Worm (Caenorhabditis elegans) whole organism, dauer: ENCODE results near the gene bath-4.

Experiments used
- unc-62 ChIP-seq: sonication (generic microtip); optimal IDR thresholded peaks from 2 replicates; lab custom pipeline; 2017; ENCODE audit warnings: missing biosample characterization, missing genetic modification reagents, missing genetic modification characterization

bath-4 gene

DNA sequence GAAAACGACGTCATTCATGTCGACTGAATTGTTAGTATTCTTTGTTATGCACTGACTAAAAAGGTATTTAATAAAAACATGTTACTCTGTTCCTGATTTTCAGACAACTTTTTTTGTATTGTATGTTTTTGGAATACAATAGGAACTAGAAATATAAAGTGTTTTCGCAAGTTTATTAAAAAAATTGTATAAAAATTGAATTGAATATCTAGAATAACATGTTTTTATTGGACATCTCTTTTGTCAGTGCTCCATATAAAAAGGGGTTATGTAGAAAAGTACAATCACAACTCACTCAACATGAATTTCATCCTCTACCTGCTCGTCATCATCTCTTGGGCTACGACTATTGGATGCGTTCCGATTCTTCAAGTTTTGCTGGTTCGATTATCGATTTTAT, 22.5 kb downstream of the bath-4 start, which contains the start of gene C46F9.5:
Gene C46F9.5, plus strand, starts transcription at position 301 of the 400 bp plus-strand sequence.
- TF ChIP-seq unc-62: no peak

DNA sequence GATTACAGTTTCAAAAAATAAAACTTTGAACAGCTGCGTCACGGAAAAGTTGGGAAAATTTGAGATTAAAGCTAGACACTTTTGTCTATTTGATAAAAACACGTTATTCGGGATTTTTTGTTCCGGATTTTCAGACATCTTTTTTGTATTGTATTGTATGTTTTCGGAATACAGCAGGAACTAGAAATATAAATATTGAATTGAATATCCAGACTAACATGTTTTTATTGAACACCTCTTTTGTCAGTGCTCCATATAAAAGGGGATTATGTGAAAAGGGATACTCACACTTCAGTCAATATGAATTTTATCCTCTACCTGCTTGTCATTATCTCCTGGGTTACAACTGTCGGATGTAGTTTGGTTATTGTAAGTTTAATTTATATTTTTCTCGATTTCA, 23.9 kb downstream of the bath-4 start, which contains the start of gene C16C4.1:
Gene C16C4.1, plus strand, starts transcription at position 301 of the 400 bp plus-strand sequence.
- no peak for TF ChIP-seq unc-62

DNA sequence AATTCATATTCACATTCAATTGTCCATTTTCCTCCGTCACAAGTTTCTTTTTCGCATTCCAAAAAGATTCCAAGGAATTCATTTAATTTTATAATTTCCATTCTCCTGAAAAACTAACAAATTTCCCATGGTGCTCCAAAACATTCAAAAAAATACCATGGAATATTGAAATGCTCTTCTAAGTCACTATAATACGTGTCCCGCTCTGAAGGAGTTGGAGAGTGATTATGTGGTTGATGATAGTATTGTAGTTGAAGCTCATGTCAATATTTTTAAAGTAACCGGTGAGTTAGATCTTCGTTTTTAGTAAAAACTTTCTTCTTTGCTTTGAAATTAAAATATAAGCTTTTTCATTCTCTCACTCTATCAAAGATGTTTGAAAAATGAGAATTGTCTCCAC, 27.1 kb downstream of the bath-4 start, which contains the start of gene math-9:
Gene math-9, minus strand, starts transcription at position 101 of the 400 bp plus-strand sequence.
- TF ChIP-seq unc-62: no peak

DNA sequence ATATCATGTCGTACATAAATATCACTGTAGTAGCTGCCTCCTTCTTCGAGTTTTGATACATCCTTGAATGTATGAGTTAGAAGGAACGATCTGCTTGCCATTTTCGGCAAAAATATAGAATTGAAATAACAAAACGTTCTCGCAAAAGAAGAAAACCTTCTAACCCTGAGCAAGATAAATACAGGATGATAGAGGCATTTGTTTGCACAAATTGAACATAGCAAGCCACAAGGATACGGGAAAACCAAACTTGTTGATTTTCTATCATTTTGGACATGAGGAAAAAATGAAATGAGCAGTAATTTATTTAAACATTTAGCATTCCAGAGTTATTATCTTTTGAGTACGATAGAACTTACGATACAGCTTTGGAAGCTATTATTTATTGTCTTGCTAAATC, 28.7 kb downstream of the bath-4 start, which contains the start of gene math-8:
Gene math-8, minus strand, starts transcription at position 101 of the 400 bp plus-strand sequence.
- TF ChIP-seq unc-62: no peak

DNA sequence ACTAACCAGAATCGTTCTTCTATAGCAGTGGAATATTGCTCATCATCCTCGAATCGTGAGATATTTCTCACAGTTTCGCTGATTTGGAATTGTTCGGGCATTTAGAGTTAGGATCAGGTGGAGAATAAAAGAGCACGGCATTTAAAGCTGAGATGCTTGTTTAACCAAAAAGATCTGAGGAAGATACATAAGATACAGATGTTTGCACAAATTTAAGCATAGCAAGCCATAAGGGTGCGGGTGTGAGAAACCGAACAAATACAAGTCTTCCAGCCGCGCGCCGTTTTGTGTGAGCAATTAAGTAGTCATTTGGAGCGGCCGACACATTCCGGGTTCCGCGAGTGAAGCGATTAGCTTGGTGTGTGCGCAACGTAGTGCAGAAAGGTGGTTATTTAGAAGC, 31.4 kb downstream of the bath-4 start, which contains the start of gene math-7:
Gene math-7, minus strand, starts transcription at position 101 of the 400 bp plus-strand sequence.
- TF ChIP-seq unc-62: no peak

DNA sequence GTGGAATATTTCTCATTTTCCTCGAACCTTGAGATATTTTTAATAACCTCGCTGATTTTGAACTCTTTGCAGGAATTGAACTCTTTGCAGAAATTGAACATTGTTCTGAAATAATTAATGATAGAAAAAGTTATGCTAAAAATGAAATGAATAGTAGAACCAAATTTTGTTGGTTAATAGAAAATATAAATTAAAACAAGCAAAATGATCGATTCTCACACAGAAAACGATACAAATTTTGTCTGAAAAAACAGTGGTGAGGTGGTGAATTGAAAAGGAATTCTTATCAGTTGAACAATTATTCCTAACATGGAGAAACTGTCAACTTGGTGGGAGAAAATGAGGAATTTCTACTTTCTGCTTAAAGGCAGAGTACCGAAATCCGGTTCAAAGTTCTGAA, 33.1 kb downstream of the bath-4 start, which contains the start of gene math-6:
Gene math-6, minus strand, starts transcription at position 101 of the 400 bp plus-strand sequence.
- TF ChIP-seq unc-62: no peak

DNA sequence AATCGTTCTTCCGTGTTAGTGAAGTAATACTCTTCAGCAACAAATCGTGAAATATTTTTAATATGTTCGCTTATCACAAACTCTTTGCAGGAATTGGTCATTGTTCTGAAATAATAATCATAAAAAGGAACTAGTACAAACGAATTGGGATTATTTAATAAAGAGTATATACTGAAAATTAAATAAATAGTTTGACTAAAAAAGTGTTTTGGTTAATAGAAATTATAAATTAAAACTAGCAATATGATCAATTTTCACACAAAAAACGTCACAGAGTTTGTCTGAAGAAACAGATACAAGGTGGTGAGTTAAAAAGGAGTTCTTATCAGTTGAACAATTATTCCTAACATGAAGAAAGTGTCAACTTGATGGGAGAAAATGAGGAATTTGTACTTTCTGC, 35.1 kb downstream of the bath-4 start, which contains the start of gene math-5:
Gene math-5, minus strand, starts transcription at position 101 of the 400 bp plus-strand sequence.
- no peak for TF ChIP-seq unc-62

DNA sequence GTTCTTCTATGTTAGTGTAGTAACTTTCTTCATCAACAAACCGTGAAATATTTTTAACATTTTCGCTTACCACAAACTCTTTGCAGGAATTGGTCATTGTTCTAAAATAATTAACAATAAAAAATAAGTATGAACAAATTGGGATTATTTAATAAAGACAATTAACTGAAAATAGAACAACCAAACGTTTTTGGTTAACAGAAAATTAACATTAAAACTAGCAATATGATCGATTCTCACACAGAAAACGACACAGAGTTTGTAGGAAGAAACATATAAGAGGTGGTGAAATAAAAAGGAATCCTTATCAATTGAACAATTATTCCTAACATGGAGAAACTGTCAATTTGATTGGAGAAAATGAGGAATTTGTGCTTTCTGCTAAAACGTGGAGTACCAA, 39.1 kb downstream of the bath-4 start, which contains the start of gene math-16:
Gene math-16, minus strand, starts transcription at position 101 of the 400 bp plus-strand sequence.
- TF ChIP-seq unc-62: no peak

DNA sequence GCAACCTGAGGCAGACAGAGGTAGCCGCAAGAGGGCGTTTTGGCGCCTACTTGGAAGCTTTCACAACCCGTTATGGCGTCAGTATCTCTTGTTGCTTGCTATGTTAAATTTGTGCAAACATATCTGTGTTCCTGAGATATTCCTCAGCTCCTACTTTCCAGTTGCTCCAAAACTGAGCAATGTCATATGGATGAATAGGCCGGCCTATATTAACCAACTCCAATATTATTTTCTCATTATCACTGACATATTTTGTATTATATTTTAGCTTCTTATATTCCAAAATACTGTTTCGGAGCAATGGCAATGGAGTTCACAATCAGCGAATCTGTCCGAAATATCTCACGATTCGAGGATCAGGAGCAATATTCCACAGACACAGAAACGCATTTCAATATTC, 42.1 kb downstream of the bath-4 start, which contains the start of gene math-13:
Gene math-13, plus strand, starts transcription at position 301 of the 400 bp plus-strand sequence.
- no peak for TF ChIP-seq unc-62

DNA sequence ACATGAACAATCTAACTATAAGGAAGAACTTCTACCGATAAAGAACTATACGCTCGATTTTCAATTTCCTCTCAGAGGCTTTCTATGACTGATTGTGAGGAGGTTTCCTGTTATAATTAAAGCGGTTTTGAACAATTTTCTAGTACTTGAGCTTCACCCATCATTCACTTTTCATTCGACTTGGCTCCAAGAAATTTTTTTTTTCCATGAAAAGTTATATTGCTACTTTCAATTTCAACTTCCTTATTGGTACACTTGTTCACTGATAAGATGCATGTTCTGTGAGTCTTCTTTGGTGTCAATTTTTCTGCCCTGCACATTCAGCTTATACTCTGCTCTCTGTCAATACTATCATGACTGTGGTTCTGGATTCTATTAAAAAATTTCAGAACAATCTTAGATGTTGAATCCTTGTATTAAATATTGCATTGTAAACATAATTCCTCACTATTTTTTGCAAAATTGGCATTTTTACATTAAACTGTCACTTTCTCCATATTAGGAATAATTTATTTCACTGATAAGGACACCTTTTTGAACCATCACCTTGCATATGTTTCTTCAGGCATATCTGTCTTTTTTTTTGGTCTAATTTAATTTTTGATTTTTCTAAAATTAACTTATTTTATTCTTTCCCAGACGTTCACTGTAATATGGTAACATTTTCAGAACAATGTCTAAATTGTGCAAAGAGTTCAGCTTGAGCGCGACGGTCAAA, 46.7 kb downstream of the bath-4 start, which contains the start of gene math-10:
Gene math-10, plus strand, starts transcription at position 668 of the 718 bp plus-strand sequence.
- no peak for TF ChIP-seq unc-62

DNA sequence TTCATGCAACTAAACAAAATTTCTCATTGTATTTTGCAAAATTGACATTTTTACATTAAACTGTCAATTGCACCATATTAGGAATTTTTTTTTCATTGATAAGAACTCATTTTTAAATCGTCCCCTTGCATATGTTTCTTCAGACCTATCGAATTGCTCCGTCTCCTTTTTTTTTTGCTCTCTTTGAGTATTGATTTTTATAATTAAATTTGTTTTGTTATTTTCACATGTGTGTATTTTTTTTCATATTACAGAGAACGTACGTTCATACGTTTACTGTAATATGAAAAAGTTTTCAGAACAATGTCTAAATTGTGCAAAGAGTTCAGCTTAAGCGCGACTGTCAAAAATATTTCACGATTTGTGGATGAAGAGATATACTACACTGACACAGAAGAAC, 48.6 kb downstream of the bath-4 start, which contains the start of gene math-14:
Gene math-14, plus strand, starts transcription at position 301 of the 400 bp plus-strand sequence.
- no peak for TF ChIP-seq unc-62
